Worm (Caenorhabditis elegans) whole organism, midembryonic: Measurements from ENCODE around the gene pdi-2.

Experiments used
- T22C8.4 ChIP-seq: fragments of 200-800 bp; sonication (Bioruptor generic); IDR thresholded peaks from 2 replicates; pipeline ENCODE4 v1.3.6; 2022; ENCODE audit warnings: missing genetic modification characterization, missing compliant biosample characterization
- cog-1 ChIP-seq: sonication (generic microtip); optimal IDR thresholded peaks from 2 replicates; lab custom pipeline; 2016; ENCODE audit warnings: missing genetic modification characterization, missing compliant biosample characterization
- flt-1 ChIP-seq: fragments of 200-800 bp; sonication (Bioruptor generic); IDR thresholded peaks from 2 replicates; pipeline ENCODE4 v1.3.6; 2022; ENCODE audit warnings: missing genetic modification characterization, missing compliant biosample characterization
- klf-2 ChIP-seq: fragments of 200-800 bp; sonication (Bioruptor generic); conservative IDR thresholded peaks from 2 replicates; pipeline ENCODE4 v1.3.6; 2022; ENCODE audit warnings: missing genetic modification reagents, missing genetic modification characterization, missing compliant biosample characterization
- med-1 ChIP-seq: sonication (generic microtip); optimal IDR thresholded peaks from 2 replicates; lab custom pipeline; 2017; ENCODE audit warnings: missing genetic modification characterization, mild to moderate bottlenecking, missing compliant biosample characterization, antibody characterized with exemption, missing genetic modification reagents; ENCODE audit not compliant: insufficient read depth
- ref-1 ChIP-seq: fragments of 200-800 bp; sonication (Bioruptor generic); conservative IDR thresholded peaks from 2 replicates; pipeline ENCODE4 v1.3.6; 2022; ENCODE audit warnings: missing genetic modification reagents, missing genetic modification characterization, missing compliant biosample characterization
- tab-1 ChIP-seq: fragments of 200-800 bp; sonication (Bioruptor generic); IDR thresholded peaks from 2 replicates; pipeline ENCODE4 v1.3.6; 2022; ENCODE audit warnings: missing genetic modification characterization, missing compliant biosample characterization
- ztf-23 ChIP-seq: fragments of 200-800 bp; sonication (Bioruptor generic); IDR thresholded peaks from 2 replicates; pipeline ENCODE4 v1.3.6; 2022; ENCODE audit warnings: missing genetic modification reagents, missing genetic modification characterization, missing compliant biosample characterization
- ztf-29 ChIP-seq: fragments of 200-800 bp; sonication (Bioruptor generic); IDR thresholded peaks from 2 replicates; pipeline ENCODE4 v1.3.6; 2022; ENCODE audit warnings: missing genetic modification reagents, missing genetic modification characterization, missing compliant biosample characterization

Gene pdi-2

DNA sequence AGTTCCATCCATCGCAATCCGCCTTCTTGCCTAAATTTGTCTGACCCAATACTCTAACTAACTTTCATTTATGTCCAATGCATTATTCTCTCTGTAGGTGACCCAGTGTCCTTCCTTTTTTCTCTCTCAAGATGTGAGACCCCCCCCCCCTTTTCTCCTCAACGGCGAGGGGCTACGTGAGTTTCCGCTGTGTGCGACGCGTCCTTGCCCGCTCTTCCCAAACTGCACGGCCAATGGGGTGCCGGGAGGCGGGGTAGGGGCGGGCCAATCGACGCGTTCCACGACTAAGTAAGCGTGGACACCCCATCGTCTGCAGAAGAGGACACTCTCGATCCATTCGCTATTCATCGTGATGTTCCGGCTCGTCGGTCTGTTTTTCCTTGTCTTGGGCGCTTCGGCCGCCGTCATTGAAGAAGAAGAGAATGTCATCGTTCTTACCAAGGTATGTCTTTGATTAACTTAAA lies at the start of gene pdi-2:
Gene pdi-2 (plus strand): TSS at position 269 of the 464 bp plus-strand sequence.
- peak; percentile 71 for TF ChIP-seq klf-2 (GFP tag; lab: Robert Waterston, UW)
- TF ChIP-seq T22C8.4: no peak
- TF ChIP-seq ztf-29 (GFP tag; lab: Robert Waterston, UW): no peak
- peak; percentile 65; the same call in 1 of the 2 replicates for TF ChIP-seq tab-1 (GFP tag; lab: Robert Waterston, UW)
- TF ChIP-seq ztf-23 (GFP tag; lab: Robert Waterston, UW): peak; percentile 76
- TF ChIP-seq ref-1 (GFP tag; lab: Robert Waterston, UW): no peak
- peak; percentile 88 for TF ChIP-seq flt-1
- TF ChIP-seq med-1 (GFP tag; lab: Kevin White, UChicago): no peak
- TF ChIP-seq cog-1 (tag; lab: Kevin White, UChicago): peak; percentile 83

DNA sequence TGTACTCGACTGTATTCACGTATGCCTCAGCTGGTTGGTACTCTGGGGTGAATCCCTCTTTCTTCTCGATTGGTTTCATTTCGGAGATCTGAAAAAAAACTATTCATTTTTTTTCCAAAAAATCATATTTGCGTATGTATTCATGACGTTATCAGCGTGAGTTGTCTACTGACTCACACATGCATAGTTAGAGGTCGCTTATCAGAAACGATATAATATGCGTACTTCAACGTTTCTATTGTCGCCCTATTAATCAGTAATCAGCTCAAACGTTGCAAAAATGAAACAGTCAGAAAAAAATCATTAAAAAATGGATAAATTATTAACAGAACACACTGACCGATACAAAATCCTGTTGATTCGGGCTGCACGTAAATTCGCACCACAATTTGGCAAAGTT lies 45.5 kb upstream of the pdi-2 start:
- TF ChIP-seq T22C8.4 (no peak), med-1 (GFP tag; lab: Kevin White, UChicago) (no peak), ztf-23 (GFP tag; lab: Robert Waterston, UW) (no peak), flt-1 (no peak), ztf-29 (GFP tag; lab: Robert Waterston, UW) (no peak), klf-2 (GFP tag; lab: Robert Waterston, UW) (no peak), ref-1 (GFP tag; lab: Robert Waterston, UW) (no peak), cog-1 (tag; lab: Kevin White, UChicago) (no peak), tab-1 (GFP tag; lab: Robert Waterston, UW) (no peak)

DNA sequence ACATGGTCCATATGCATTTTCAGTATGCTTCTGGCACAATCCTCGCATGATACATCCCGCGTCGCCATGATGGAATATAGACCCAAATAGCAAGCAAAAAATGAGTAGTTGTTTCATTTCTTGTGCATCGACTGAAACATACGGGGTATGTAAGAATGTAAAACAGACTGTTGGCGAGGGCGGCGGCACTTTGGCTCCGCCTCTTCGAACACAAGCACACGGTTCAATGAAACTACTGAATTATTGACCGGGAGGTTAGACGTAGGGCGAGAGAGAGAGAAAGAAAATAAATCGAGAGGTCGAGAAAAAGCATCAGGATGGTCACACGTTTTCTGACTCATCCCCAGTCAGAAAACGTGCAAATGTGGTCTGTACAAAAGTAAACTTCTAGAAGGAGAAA lies 44.0 kb upstream of the pdi-2 start:
- TF ChIP-seq klf-2 (GFP tag; lab: Robert Waterston, UW): no peak
- no peak for TF ChIP-seq T22C8.4
- no peak for TF ChIP-seq flt-1
- TF ChIP-seq med-1 (GFP tag; lab: Kevin White, UChicago): no peak
- no peak for TF ChIP-seq tab-1 (GFP tag; lab: Robert Waterston, UW)
- no peak for TF ChIP-seq ref-1 (GFP tag; lab: Robert Waterston, UW)
- no peak for TF ChIP-seq cog-1 (tag; lab: Kevin White, UChicago)

DNA sequence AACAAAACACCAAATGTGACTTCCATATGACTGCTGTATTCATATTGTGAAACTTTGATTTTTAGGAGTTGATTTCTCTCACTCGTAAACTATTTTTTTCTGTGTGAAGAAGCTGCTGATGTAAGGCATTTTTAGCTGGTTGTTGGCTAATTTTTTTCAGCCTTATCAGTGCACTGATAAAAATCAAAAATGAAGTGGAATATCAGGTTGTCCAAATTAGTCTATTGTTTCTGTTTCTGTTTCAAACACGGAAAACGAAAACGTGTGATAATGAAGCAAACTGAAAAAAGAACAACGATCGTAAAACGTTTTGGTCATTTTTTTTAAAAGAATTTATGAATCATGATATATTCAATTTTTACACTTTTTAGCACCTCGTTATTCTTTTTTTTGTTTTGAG lies 43.2 kb upstream of the pdi-2 start:
- no peak for TF ChIP-seq tab-1 (GFP tag; lab: Robert Waterston, UW)
- TF ChIP-seq klf-2 (GFP tag; lab: Robert Waterston, UW): no peak
- no peak for TF ChIP-seq med-1 (GFP tag; lab: Kevin White, UChicago)
- no peak for TF ChIP-seq flt-1
- TF ChIP-seq T22C8.4: no peak

DNA sequence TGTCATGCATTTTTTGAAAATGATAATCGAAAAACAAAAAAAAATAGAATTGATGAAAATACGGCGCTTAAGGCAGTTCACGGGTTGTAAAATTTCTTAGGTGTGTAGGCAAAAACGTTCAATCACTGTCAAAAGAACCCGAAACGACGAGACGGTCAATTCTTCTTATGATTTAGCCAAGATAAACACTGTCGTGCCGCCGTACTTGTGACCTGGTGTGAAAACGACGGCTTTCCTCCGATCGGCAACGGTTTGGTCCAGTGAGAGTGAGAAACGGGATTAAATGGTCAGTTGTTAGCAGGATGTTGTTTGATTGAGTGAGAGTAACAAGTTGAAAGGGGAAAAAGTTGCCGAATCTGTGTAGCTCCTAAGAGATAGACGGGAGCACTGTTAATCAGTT lies 39.9 kb upstream of the pdi-2 start:
- TF ChIP-seq ztf-29 (GFP tag; lab: Robert Waterston, UW) (no peak), cog-1 (tag; lab: Kevin White, UChicago) (no peak), med-1 (GFP tag; lab: Kevin White, UChicago) (no peak), tab-1 (GFP tag; lab: Robert Waterston, UW) (no peak), flt-1 (no peak), ref-1 (GFP tag; lab: Robert Waterston, UW) (no peak), T22C8.4 (no peak), klf-2 (GFP tag; lab: Robert Waterston, UW) (no peak), ztf-23 (GFP tag; lab: Robert Waterston, UW) (no peak)

DNA sequence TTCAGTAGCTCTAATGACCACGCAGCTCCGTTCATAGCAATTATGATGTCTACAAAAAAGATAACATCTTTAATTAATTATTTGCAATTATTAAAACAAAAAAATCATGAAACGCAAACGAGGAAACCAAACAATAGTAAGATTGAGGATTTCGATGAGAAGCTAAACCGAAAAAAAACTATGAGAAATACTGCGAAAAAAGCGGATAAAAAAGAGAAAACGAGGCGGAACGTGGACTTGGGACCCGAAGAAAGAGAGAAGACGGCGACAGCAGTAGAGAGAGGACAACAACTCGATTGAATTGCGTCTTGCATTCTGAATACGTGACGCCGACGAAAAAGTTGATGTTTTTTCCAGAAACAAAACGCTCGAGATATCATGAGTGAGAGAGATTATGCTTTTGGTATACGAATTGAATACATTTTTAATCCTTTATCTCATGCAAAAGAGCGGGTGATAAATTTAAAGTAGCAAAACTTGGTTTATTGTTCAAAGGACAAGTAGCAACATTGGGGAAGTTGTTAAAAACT lies 35.1 kb upstream of the pdi-2 start, which contains the start of gene ncr-1:
Gene ncr-1 (minus strand): TSS at position 51 of the 530 bp plus-strand sequence.
- TF ChIP-seq T22C8.4 (no peak), tab-1 (GFP tag; lab: Robert Waterston, UW) (no peak), flt-1 (no peak), ztf-23 (GFP tag; lab: Robert Waterston, UW) (no peak), cog-1 (tag; lab: Kevin White, UChicago) (no peak), ztf-29 (GFP tag; lab: Robert Waterston, UW) (no peak), med-1 (GFP tag; lab: Kevin White, UChicago) (no peak), ref-1 (GFP tag; lab: Robert Waterston, UW) (no peak), klf-2 (GFP tag; lab: Robert Waterston, UW) (no peak)

DNA sequence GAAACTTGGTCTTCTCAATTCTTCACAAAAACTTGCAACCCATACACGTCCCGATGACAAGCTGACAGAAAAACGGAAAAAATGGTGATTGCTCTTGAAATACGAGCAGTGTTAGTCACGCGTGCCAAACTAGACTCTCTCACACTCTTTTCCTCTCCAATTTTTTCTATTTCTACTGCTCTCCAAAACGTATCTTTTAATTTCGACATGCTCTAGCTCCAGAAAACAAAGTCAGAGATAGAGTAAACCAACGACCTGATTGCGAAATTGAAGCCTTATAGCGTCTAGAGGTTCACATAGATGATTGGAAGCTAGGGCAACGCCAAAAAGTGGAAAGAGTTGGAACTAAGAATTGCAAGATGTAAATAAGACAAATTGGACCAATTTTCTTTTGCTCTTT lies 33.6 kb upstream of the pdi-2 start:
- TF ChIP-seq flt-1 (no peak), ref-1 (GFP tag; lab: Robert Waterston, UW) (no peak)

DNA sequence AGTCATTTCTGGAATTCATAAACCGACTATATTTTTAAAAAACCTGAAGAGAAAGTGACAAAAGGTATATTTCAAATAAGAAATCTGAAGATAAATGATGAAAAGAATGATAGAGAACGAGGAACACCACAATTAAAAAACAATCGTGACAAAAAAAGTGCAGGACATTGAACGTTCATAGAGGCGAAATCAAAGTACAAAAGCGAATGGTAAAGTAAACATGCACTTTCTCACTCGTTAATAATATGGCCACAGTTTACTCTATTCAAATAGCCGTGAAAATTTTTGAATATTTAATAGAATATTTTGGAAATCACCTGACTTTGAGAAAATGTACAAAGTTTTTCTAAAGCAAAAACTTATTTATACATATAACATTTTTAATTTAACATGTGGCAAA lies 31.8 kb upstream of the pdi-2 start, which contains the start of gene F46H6.5:
Gene F46H6.5 (minus strand): TSS at position 10 of the 400 bp plus-strand sequence.
- TF ChIP-seq klf-2 (GFP tag; lab: Robert Waterston, UW) (no peak), tab-1 (GFP tag; lab: Robert Waterston, UW) (no peak), T22C8.4 (no peak), flt-1 (no peak), ref-1 (GFP tag; lab: Robert Waterston, UW) (no peak), med-1 (GFP tag; lab: Kevin White, UChicago) (no peak), cog-1 (tag; lab: Kevin White, UChicago) (no peak), ztf-23 (GFP tag; lab: Robert Waterston, UW) (no peak)

DNA sequence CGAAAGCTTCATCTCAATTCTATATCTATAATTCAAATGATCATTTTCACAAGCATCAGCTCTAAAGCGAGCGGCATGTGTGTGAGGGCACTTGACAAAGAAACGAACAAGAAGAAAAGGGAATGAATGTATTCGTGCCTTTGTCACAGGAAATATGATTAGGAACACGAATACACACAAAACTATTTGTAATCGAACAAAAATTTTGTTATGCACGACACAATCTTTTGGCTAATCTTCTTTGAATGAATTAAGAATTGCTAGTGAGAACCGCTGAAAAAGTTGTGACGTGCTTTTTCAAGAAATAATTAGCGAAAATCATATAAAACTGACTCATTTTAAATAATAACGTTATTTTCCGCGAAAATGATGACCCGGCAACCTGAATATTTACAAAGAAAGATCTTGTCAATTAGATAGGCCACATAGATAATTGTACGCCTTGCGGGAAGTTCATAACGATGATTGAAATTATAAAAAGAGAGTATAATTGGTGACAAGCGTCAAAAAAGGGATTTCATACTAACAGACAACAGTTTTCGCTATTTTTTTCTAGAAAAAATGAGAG lies 30.4 kb upstream of the pdi-2 start:
- TF ChIP-seq ref-1 (GFP tag; lab: Robert Waterston, UW) (no peak), ztf-29 (GFP tag; lab: Robert Waterston, UW) (no peak), cog-1 (tag; lab: Kevin White, UChicago) (no peak), flt-1 (no peak), med-1 (GFP tag; lab: Kevin White, UChicago) (no peak), ztf-23 (GFP tag; lab: Robert Waterston, UW) (no peak), tab-1 (GFP tag; lab: Robert Waterston, UW) (no peak), T22C8.4 (no peak), klf-2 (GFP tag; lab: Robert Waterston, UW) (no peak)
